Fruit fly (Drosophila melanogaster): ENCODE results near the gene CG6638.

The CG6638 gene

dm6 chr3L:8600752-8601433, 25.0 kb upstream of the CG6638 start, which contains the start of the genes Nelf-E and RpL14 (continued):
- TF ChIP-seq CG13775 (GFP tag; optimal IDR thresholded peaks at IDR 0.05) (peak; percentile 97), CG16813 (GFP tag; IDR thresholded peaks at IDR 0.05; ENCODE audit: partially characterized antibody) (no peak; the same call in 1 of the 3 replicates), CG17361 (GFP tag; IDR thresholded peaks at IDR 0.05) (peak; percentile 12; the same call in 1 of the 3 replicates), Ptx1 (GFP tag; IDR thresholded peaks at IDR 0.05) (peak; percentile 89), CoRest (tag; optimal IDR thresholded peaks at IDR 0.05) (peak; percentile 87), CG18619 (GFP tag; optimal IDR thresholded peaks at IDR 0.05) (peak; percentile 96), croc (GFP tag; conservative IDR thresholded peaks at IDR 0.05) (peak; percentile 79), CG13624 (GFP tag; optimal IDR thresholded peaks at IDR 0.05) (peak; percentile 98), TFAM (GFP tag; optimal IDR thresholded peaks at IDR 0.05) (peak; percentile 91), Optix (GFP tag; IDR thresholded peaks at IDR 0.05) (peak; percentile 86), CG10321 (GFP tag; IDR thresholded peaks at IDR 0.05) (peak; percentile 79), CG3065 (GFP tag; optimal IDR thresholded peaks at IDR 0.05) (peak; percentile 86), CG2889 (GFP tag; IDR thresholded peaks at IDR 0.05) (peak; percentile 81), CG32532 (GFP tag; IDR thresholded peaks at IDR 0.05) (peak; percentile 94), YL-1 (GFP tag; optimal IDR thresholded peaks at IDR 0.05) (peak; percentile 100), PHDP (tag; optimal IDR thresholded peaks at IDR 0.05) (peak; percentile 95), eyg (GFP tag; optimal IDR thresholded peaks at IDR 0.05) (peak; percentile 96), aop (GFP tag; IDR thresholded peaks at IDR 0.05) (no peak; the same call in 1 of the 2 replicates), Hmr (GFP tag; optimal IDR thresholded peaks at IDR 0.05) (peak; percentile 98), pan (optimal IDR thresholded peaks at IDR 0.05) (no peak), pan (GFP tag; optimal IDR thresholded peaks at IDR 0.05 in 1 of 2, IDR thresholded peaks at IDR 0.05 in 1 of 2) (peak in 1 of 2 experiments; percentile 95), CG4360 (GFP tag; IDR thresholded peaks at IDR 0.05) (peak; percentile 59; the same call in 1 of the 2 replicates), pita (GFP tag; optimal IDR thresholded peaks at IDR 0.05) (no peak), HLHmδ (GFP tag; optimal IDR thresholded peaks at IDR 0.05) (peak; percentile 98), CG6175 (GFP tag; IDR thresholded peaks at IDR 0.05) (peak; percentile 94), B-H1 (GFP tag; IDR thresholded peaks at IDR 0.05) (peak; percentile 81), Side (GFP tag; optimal IDR thresholded peaks at IDR 0.05) (peak; percentile 97), Stat92E (GFP tag; optimal IDR thresholded peaks at IDR 0.05) (peak in 1 of 3 experiments; percentile 92), fd102C (GFP tag; optimal IDR thresholded peaks at IDR 0.05) (peak; percentile 90), HmgZ (tag; optimal IDR thresholded peaks at IDR 0.05) (peak; percentile 98), sqz (GFP tag; optimal IDR thresholded peaks at IDR 0.05) (no peak), usp (GFP tag; optimal IDR thresholded peaks at IDR 0.05) (no peak), schlank (tag; optimal IDR thresholded peaks at IDR 0.05) (peak; percentile 95), org-1 (GFP tag; optimal IDR thresholded peaks at IDR 0.05) (peak; percentile 96), bsh (GFP tag; optimal IDR thresholded peaks at IDR 0.05) (peak in 1 of 2 experiments; percentile 91), Neu2 (GFP tag; optimal IDR thresholded peaks at IDR 0.05; ENCODE audit: borderline replicate concordance) (peak; percentile 83), Nf-YB (GFP tag; optimal IDR thresholded peaks at IDR 0.05) (peak; percentile 84), Blimp-1 (GFP tag; optimal IDR thresholded peaks at IDR 0.05) (peak; percentile 79), Dref (GFP tag; IDR thresholded peaks at IDR 0.05) (peak; percentile 78), CG1832 (GFP tag; optimal IDR thresholded peaks at IDR 0.05) (peak; percentile 55), Hr78 (GFP tag; optimal IDR thresholded peaks at IDR 0.05) (no peak), CG2116 (GFP tag; optimal IDR thresholded peaks at IDR 0.05) (peak; percentile 100), CG15479 (GFP tag; optimal IDR thresholded peaks at IDR 0.05) (peak; percentile 40), nerfin-1 (tag; optimal IDR thresholded peaks at IDR 0.05) (peak; percentile 92), CrebB (tag; optimal IDR thresholded peaks at IDR 0.05) (peak; percentile 98), D19B (GFP tag; optimal IDR thresholded peaks at IDR 0.05) (peak; percentile 86), Vsx1 (GFP tag; optimal IDR thresholded peaks at IDR 0.05) (peak; percentile 96), klu (GFP tag; IDR thresholded peaks at IDR 0.05) (peak; percentile 85)
